Worm (Caenorhabditis elegans): ENCODE measurements around the gene srg-44.

srg-44 gene

ce11 chrV:17317786-17318185, 10.8 kb upstream of the srg-44 start, which contains the start of gene srz-58:
Gene srz-58 (plus strand): TSS chrV:17318147.
- TF ChIP-seq dmd-4 (tag; optimal IDR thresholded peaks at IDR 0.05; ENCODE audit: borderline replicate concordance) (no peak), che-1 (tag; optimal IDR thresholded peaks at IDR 0.05) (no peak), fkh-6 (tag; optimal IDR thresholded peaks at IDR 0.05) (no peak), unc-42 (tag; optimal IDR thresholded peaks at IDR 0.05) (no peak), C38D4.7 (GFP tag; optimal IDR thresholded peaks at IDR 0.05) (no peak), syd-9 (tag; optimal IDR thresholded peaks at IDR 0.05) (no peak)

ce11 chrV:17322397-17322909, 6.1 kb upstream of the srg-44 start, which contains the start of gene F31E9.3:
Gene F31E9.3 (plus strand): TSS chrV:17322590.
- TF ChIP-seq sdc-2 (tag; optimal IDR thresholded peaks at IDR 0.05) (no peak), nhr-232 (tag; optimal IDR thresholded peaks at IDR 0.05) (no peak), ahr-1 (tag; optimal IDR thresholded peaks at IDR 0.05) (no peak), ref-2 (tag; optimal IDR thresholded peaks at IDR 0.05) (no peak), lim-6 (tag; optimal IDR thresholded peaks at IDR 0.05) (no peak)

- TF ChIP-seq unc-42 (tag; optimal IDR thresholded peaks at IDR 0.05) (no peak), pha-4 (tag; optimal IDR thresholded peaks at IDR 0.05) (no peak), Y22D7AL.16 (tag; optimal IDR thresholded peaks at IDR 0.05) (no peak), ceh-24 (tag; optimal IDR thresholded peaks at IDR 0.05) (no peak), T23F11.4 (GFP tag; optimal IDR thresholded peaks at IDR 0.05) (no peak), rnt-1 (tag; optimal IDR thresholded peaks at IDR 0.05) (no peak), sox-2 (GFP tag; IDR thresholded peaks at IDR 0.05) (no peak), ceh-6 (GFP tag; optimal IDR thresholded peaks at IDR 0.05) (no peak), ceh-18 (tag; optimal IDR thresholded peaks at IDR 0.05) (no peak)
Observed at ce11 chrV:17323876-17324275, 4.7 kb upstream of the srg-44 start.

ce11 chrV:17327867-17328266, 730 bp upstream of the srg-44 start, which contains the start of gene sdz-16:
Gene sdz-16 (minus strand): TSS chrV:17327967.
- TF ChIP-seq eyg-1 (tag; optimal IDR thresholded peaks at IDR 0.05), result no peak
- no peak for TF ChIP-seq pax-1 (tag; optimal IDR thresholded peaks at IDR 0.05)
- TF ChIP-seq fax-1 (tag; optimal IDR thresholded peaks at IDR 0.05), result no peak
- TF ChIP-seq fkh-10 (GFP tag; optimal IDR thresholded peaks at IDR 0.05), result no peak
- no peak for TF ChIP-seq dve-1 (tag; optimal IDR thresholded peaks at IDR 0.05)
- no peak for TF ChIP-seq tbx-2 (tag; optimal IDR thresholded peaks at IDR 0.05)
- TF ChIP-seq hlh-6 (tag; optimal IDR thresholded peaks at IDR 0.05), result no peak
- TF ChIP-seq ceh-48 (tag; optimal IDR thresholded peaks at IDR 0.05), result no peak
- no peak for TF ChIP-seq pha-4 (tag; optimal IDR thresholded peaks at IDR 0.05)
- TF ChIP-seq hlh-30 (tag; optimal IDR thresholded peaks at IDR 0.05; ENCODE audit: insufficient read depth), result no peak
- no peak for TF ChIP-seq tbx-7 (tag; optimal IDR thresholded peaks at IDR 0.05)
- no peak for TF ChIP-seq ceh-30 (tag; optimal IDR thresholded peaks at IDR 0.05)
- TF ChIP-seq hlh-13 (GFP tag; optimal IDR thresholded peaks at IDR 0.05), result no peak
- TF ChIP-seq ceh-18 (tag; optimal IDR thresholded peaks at IDR 0.05), result no peak
- no peak for TF ChIP-seq unc-55 (GFP tag; optimal IDR thresholded peaks at IDR 0.05)
- no peak for TF ChIP-seq pag-3 (tag; optimal IDR thresholded peaks at IDR 0.05; ENCODE audit: borderline replicate concordance)
- TF ChIP-seq syd-9 (tag; optimal IDR thresholded peaks at IDR 0.05), result no peak

- no peak for TF ChIP-seq K09A11.1 (tag; optimal IDR thresholded peaks at IDR 0.05; ENCODE audit: insufficient read depth)
- no peak for TF ChIP-seq tbx-7 (tag; optimal IDR thresholded peaks at IDR 0.05)
- TF ChIP-seq npax-4 (tag; optimal IDR thresholded peaks at IDR 0.05), result no peak
- TF ChIP-seq C38D4.7 (GFP tag; optimal IDR thresholded peaks at IDR 0.05), result no peak
- no peak for TF ChIP-seq ceh-6 (GFP tag; optimal IDR thresholded peaks at IDR 0.05)
- no peak for TF ChIP-seq gmeb-2 (tag; optimal IDR thresholded peaks at IDR 0.05)
- TF ChIP-seq sdc-2 (tag; optimal IDR thresholded peaks at IDR 0.05), result no peak
- TF ChIP-seq ceh-48 (tag; optimal IDR thresholded peaks at IDR 0.05), result no peak
- TF ChIP-seq ceh-19 (GFP tag; optimal IDR thresholded peaks at IDR 0.05), result no peak
- TF ChIP-seq odd-2 (tag; optimal IDR thresholded peaks at IDR 0.05), result no peak
- no peak for TF ChIP-seq hlh-8 (tag; optimal IDR thresholded peaks at IDR 0.05)
- no peak for TF ChIP-seq pax-1 (tag; optimal IDR thresholded peaks at IDR 0.05)
- TF ChIP-seq sox-2 (GFP tag; IDR thresholded peaks at IDR 0.05), result no peak
- no peak for TF ChIP-seq ceh-2 (tag; optimal IDR thresholded peaks at IDR 0.05)
- no peak for TF ChIP-seq unc-55 (GFP tag; optimal IDR thresholded peaks at IDR 0.05)
- TF ChIP-seq ceh-14 (tag; optimal IDR thresholded peaks at IDR 0.05), result no peak
- no peak for TF ChIP-seq elt-4 (tag; optimal IDR thresholded peaks at IDR 0.05)
- TF ChIP-seq ama-1 (optimal IDR thresholded peaks at IDR 0.05), result no peak
- no peak for TF ChIP-seq rnt-1 (tag; optimal IDR thresholded peaks at IDR 0.05)
- no peak for TF ChIP-seq ceh-34 (tag; optimal IDR thresholded peaks at IDR 0.05)
Observed at ce11 chrV:17331340-17331739, 2.7 kb downstream of the srg-44 start, which contains the start of gene fbxa-185. Gene fbxa-185 (plus strand): TSS chrV:17331640.

Data from whole organism, late embryonic.